Worm (Caenorhabditis elegans) whole organism, L2 larva: Measurements from ENCODE around the gene ZK381.2.

Source experiments
- ama-1 ChIP-seq: fragments of 150-350 bp; optimal IDR thresholded peaks from 2 replicates; lab custom pipeline; 2018; ENCODE audit warnings: inconsistent platforms
- blmp-1 ChIP-seq: sonication (generic microtip); optimal IDR thresholded peaks from 2 replicates; lab custom pipeline; 2017; ENCODE audit warnings: missing genetic modification characterization, mild to moderate bottlenecking, missing compliant biosample characterization, antibody characterized with exemption, moderate library complexity; ENCODE audit not compliant: insufficient read depth
- ceh-82 ChIP-seq: fragments of 150-350 bp; optimal IDR thresholded peaks from 2 replicates; lab custom pipeline; 2014; ENCODE audit warnings: missing biosample characterization, missing genetic modification characterization
- egl-27 ChIP-seq: sonication (generic microtip); optimal IDR thresholded peaks from 3 replicates; lab custom pipeline; 2017; ENCODE audit warnings: missing biosample characterization, missing genetic modification reagents, missing genetic modification characterization
- lin-11 ChIP-seq: fragments of 150-350 bp; sonication (generic microtip); optimal IDR thresholded peaks from 2 replicates; lab custom pipeline; 2014; ENCODE audit warnings: missing biosample characterization, missing genetic modification characterization, inconsistent platforms, mixed read lengths
- lin-13 ChIP-seq: fragments of 150-350 bp; optimal IDR thresholded peaks from 2 replicates; lab custom pipeline; 2014; ENCODE audit warnings: missing biosample characterization, missing genetic modification reagents, missing genetic modification characterization
- lsy-2 ChIP-seq, 2 experiments: fragments of 150-350 bp in 1 of 2; sonication (generic microtip) in 1 of 2; optimal IDR thresholded peaks; 2 replicates each; lab custom pipeline; 2014 to 2017; ENCODE audit warnings: missing biosample characterization in 2 of 2, missing genetic modification characterization in 2 of 2
- nhr-12 ChIP-seq: fragments of 150-350 bp; optimal IDR thresholded peaks from 2 replicates; lab custom pipeline; 2014; ENCODE audit warnings: missing biosample characterization, missing genetic modification characterization
- nhr-25 ChIP-seq: fragments of 150-350 bp; sonication (generic microtip); optimal IDR thresholded peaks from 3 replicates; lab custom pipeline; 2014; ENCODE audit warnings: missing biosample characterization, missing genetic modification characterization
- unc-62 ChIP-seq: fragments of 150-350 bp; optimal IDR thresholded peaks from 2 replicates; lab custom pipeline; 2014; ENCODE audit warnings: missing biosample characterization, missing genetic modification reagents, missing genetic modification characterization

- TF ChIP-seq nhr-25: no peak
- no peak for TF ChIP-seq lin-13 (GFP tag; lab: Kevin White, UChicago)
- no peak for TF ChIP-seq ama-1 (lab: Kevin White, UChicago)
- no peak for TF ChIP-seq unc-62 (GFP tag; lab: Kevin White, UChicago)
- TF ChIP-seq egl-27: no peak
- no peak for TF ChIP-seq lsy-2 (tag; optimal IDR thresholded peaks at IDR 0.05; lab: Kevin White, UChicago)
- TF ChIP-seq ceh-82 (tag; lab: Kevin White, UChicago): no peak
- TF ChIP-seq blmp-1: no peak
- TF ChIP-seq nhr-12 (tag; lab: Kevin White, UChicago): no peak
- no peak for TF ChIP-seq lin-11 (tag; lab: Kevin White, UChicago)
Observed at ce11 chrIV:6977089-6977558, 11.8 kb downstream of the ZK381.2 start, which contains the start of the genes pgl-1 and him-3.
